Fruit fly (Drosophila melanogaster): ENCODE data around the gene CG16972.

CG16972 gene

DNA sequence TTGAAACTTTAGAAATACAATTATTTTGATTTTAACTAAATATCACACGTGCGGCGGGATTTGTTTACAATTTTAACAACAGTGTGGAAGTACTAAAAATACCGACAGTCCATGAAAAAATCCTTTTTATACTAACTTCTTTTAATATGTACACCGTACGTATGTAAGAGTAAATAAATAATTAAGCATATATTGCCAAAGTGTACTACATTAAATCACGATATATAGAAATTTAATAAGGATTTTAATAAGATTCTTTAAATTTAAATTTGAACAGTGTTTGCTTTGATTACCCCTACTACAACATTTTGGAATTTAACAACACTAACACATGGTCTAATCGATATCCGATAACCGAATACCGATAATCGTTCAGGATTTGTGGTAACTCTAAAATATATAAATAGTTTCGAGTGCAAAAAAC, 19.1 kb upstream of the CG16972 start, which contains the start of the genes Ski6 and CG16812 (continued):
- TF ChIP-seq CG11762 (GFP tag; optimal IDR thresholded peaks at IDR 0.05; ENCODE audit: insufficient read depth) (no peak), CG8119 (GFP tag; IDR thresholded peaks at IDR 0.05) (peak; percentile 43; the same call in 1 of the 3 replicates), Met (GFP tag; optimal IDR thresholded peaks at IDR 0.05) (no peak), CG6276 (GFP tag; optimal IDR thresholded peaks at IDR 0.05) (no peak), CG11902 (GFP tag; optimal IDR thresholded peaks at IDR 0.05) (no peak), Blimp-1 (GFP tag; optimal IDR thresholded peaks at IDR 0.05) (no peak), salr (GFP tag; optimal IDR thresholded peaks at IDR 0.05) (no peak), svp (GFP tag) (no peak), pdm3 (GFP tag; optimal IDR thresholded peaks at IDR 0.05) (no peak), Sox14 (GFP tag; optimal IDR thresholded peaks at IDR 0.05) (no peak), Hr38 (GFP tag; optimal IDR thresholded peaks at IDR 0.05) (no peak), CG3032 (tag; optimal IDR thresholded peaks at IDR 0.05) (no peak), lz (GFP tag; optimal IDR thresholded peaks at IDR 0.05) (no peak), dac (GFP tag; optimal IDR thresholded peaks at IDR 0.05) (no peak), fkh (GFP tag; optimal IDR thresholded peaks at IDR 0.05) (peak; percentile 78), Gug (GFP tag; IDR thresholded peaks at IDR 0.05) (peak; percentile 35; the same call in 1 of the 2 replicates), Sox102F (GFP tag; optimal IDR thresholded peaks at IDR 0.05) (no peak), CG8319 (GFP tag; optimal IDR thresholded peaks at IDR 0.05) (no peak), eg (GFP tag; IDR thresholded peaks at IDR 0.05) (peak; percentile 66), Eip93F (GFP tag; optimal IDR thresholded peaks at IDR 0.05) (no peak), CG1621 (tag; optimal IDR thresholded peaks at IDR 0.05) (no peak), CG34406 (GFP tag; optimal IDR thresholded peaks at IDR 0.05) (peak; percentile 48), Eip75B (GFP tag; optimal IDR thresholded peaks at IDR 0.05) (no peak), topi (GFP tag; optimal IDR thresholded peaks at IDR 0.05) (no peak), CG6854 (GFP tag; optimal IDR thresholded peaks at IDR 0.05) (no peak), CG8632 (GFP tag; optimal IDR thresholded peaks at IDR 0.05) (peak; percentile 41), Sox15 (GFP tag; optimal IDR thresholded peaks at IDR 0.05) (peak; percentile 29), CG32006 (GFP tag; optimal IDR thresholded peaks at IDR 0.05) (no peak), spab (GFP tag; optimal IDR thresholded peaks at IDR 0.05) (no peak), CG16779 (tag; optimal IDR thresholded peaks at IDR 0.05) (no peak), Hr39 (GFP tag; optimal IDR thresholded peaks at IDR 0.05) (peak; percentile 44), ss (GFP tag; optimal IDR thresholded peaks at IDR 0.05) (no peak), CG7368 (GFP tag; optimal IDR thresholded peaks at IDR 0.05) (no peak), CG6808 (GFP tag; optimal IDR thresholded peaks at IDR 0.05) (no peak), Smox (GFP tag; optimal IDR thresholded peaks at IDR 0.05) (no peak), OdsH (GFP tag; optimal IDR thresholded peaks at IDR 0.05) (no peak), Hr4 (GFP tag; optimal IDR thresholded peaks at IDR 0.05) (no peak), CG4318 (GFP tag; optimal IDR thresholded peaks at IDR 0.05) (no peak), vri (GFP tag; optimal IDR thresholded peaks at IDR 0.05) (no peak), CG3919 (GFP tag; optimal IDR thresholded peaks at IDR 0.05) (no peak)

DNA sequence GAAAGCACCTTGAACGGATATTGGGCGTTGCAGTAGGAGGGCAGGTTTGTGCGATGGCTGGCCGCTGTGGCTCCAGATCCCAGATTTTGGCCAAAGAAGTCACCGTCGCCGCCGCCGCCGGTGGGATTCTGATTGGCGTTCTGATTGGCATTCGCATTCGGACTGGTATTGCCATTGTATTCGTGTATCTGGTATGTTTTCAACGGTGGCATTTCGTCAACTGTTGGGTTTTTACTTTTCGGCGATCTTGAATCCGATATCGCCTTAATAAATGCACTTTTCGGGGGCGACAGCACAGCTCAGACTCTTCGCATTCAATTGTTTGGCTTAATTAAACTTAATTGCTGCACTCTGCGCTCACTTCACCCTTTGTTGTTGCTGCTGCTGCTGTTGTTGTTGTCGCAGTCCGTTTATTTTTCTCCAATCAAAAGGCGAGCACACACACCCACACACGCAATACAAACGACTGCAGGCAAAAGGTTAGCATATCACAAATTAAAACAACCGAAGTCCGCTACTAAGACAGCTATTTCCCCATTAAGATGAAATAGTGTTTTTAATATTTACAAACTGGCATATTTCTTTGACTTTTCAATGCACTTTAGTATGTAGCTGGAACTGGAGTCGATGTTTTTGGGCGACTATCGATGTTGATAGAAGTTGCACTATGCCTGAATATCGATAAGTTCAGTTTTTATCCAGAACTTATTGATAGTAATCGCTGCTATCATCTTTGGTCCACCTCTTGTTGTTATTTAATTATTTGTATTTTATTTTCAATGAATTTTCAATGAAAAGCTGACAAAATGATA, 16.4 kb upstream of the CG16972 start, which contains the start of the genes CG9426 and mRF1:
Gene CG9426 (minus strand): TSS at position 643 of the 812 bp plus-strand sequence.
Gene mRF1 (plus strand): TSS at position 699 of the 812 bp plus-strand sequence.
- TF ChIP-seq CG6163 (GFP tag; IDR thresholded peaks at IDR 0.05) = no peak
- peak; percentile 80 for TF ChIP-seq svp (GFP tag)
- no peak for TF ChIP-seq dsx (GFP tag; optimal IDR thresholded peaks at IDR 0.05; ENCODE audit: poor library complexity, severe bottlenecking)
- TF ChIP-seq Sox14 (GFP tag; optimal IDR thresholded peaks at IDR 0.05) = peak; percentile 65
- no peak for TF ChIP-seq acj6 (GFP tag; optimal IDR thresholded peaks at IDR 0.05)
- peak; percentile 13 for TF ChIP-seq CG31627 (GFP tag; optimal IDR thresholded peaks at IDR 0.05)
- peak; percentile 47 for TF ChIP-seq esn (GFP tag; optimal IDR thresholded peaks at IDR 0.05)
- TF ChIP-seq topi (GFP tag; optimal IDR thresholded peaks at IDR 0.05) = peak; percentile 46
- no peak for TF ChIP-seq CG7368 (GFP tag; optimal IDR thresholded peaks at IDR 0.05)
- peak; percentile 21 for TF ChIP-seq CG3032 (tag; optimal IDR thresholded peaks at IDR 0.05)
- no peak for TF ChIP-seq CG34406 (GFP tag; optimal IDR thresholded peaks at IDR 0.05)
- TF ChIP-seq lz (GFP tag; optimal IDR thresholded peaks at IDR 0.05) = peak; percentile 6
- peak; percentile 85 for TF ChIP-seq fkh (GFP tag; optimal IDR thresholded peaks at IDR 0.05)
- no peak for TF ChIP-seq net (GFP tag; optimal IDR thresholded peaks at IDR 0.05)
- TF ChIP-seq Eip78C (GFP tag) = peak; percentile 36
- no peak for TF ChIP-seq spab (GFP tag; optimal IDR thresholded peaks at IDR 0.05)

All from whole organism, prepupa.